Fruit fly (Drosophila melanogaster) whole organism, wandering third instar larva: Measurements from ENCODE around the gene RpL24-like.
A peak's percentile ranks its signal among the peaks of the same experiment; 100 is the strongest.

Experiments used
- HLH106 ChIP-seq: fragments of 200-800 bp; optimal IDR thresholded peaks from 3 replicates; lab custom pipeline; 2019; ENCODE audit warnings: missing biosample characterization, mild to moderate bottlenecking, missing genetic modification characterization, moderate library complexity
- N ChIP-seq: fragments of >200 bp; optimal IDR thresholded peaks from 2 replicates; lab custom pipeline; 2018; ENCODE audit warnings: missing biosample characterization, missing external identifiers, missing genetic modification characterization
- Vsx2 ChIP-seq: fragments of 200-300, 225-300 bp; sonication (Bioruptor generic); optimal IDR thresholded peaks from 2 replicates; lab custom pipeline; 2018; ENCODE audit warnings: missing biosample characterization, missing genetic modification characterization; ENCODE audit not compliant: partially characterized antibody
- foxo ChIP-seq, 2 experiments: fragments of 200-800 bp; sonication (Bioruptor generic); optimal IDR thresholded peaks; 2 replicates in 1 of 2; 3 replicates in 1 of 2; lab custom pipeline; 2016 to 2017; ENCODE audit warnings: missing biosample characterization in 2 of 2, missing genetic modification characterization in 2 of 2
- lola ChIP-seq: fragments of >200 bp; optimal IDR thresholded peaks from 2 replicates; lab custom pipeline; 2017; ENCODE audit warnings: missing biosample characterization, missing genetic modification characterization
- pan ChIP-seq: fragments of >200 bp; optimal IDR thresholded peaks from 2 replicates; lab custom pipeline; 2017
- woc ChIP-seq: sonication (Bioruptor generic); optimal IDR thresholded peaks from 2 replicates; lab custom pipeline; 2016; ENCODE audit warnings: missing biosample characterization, mild to moderate bottlenecking, missing genetic modification characterization

DNA sequence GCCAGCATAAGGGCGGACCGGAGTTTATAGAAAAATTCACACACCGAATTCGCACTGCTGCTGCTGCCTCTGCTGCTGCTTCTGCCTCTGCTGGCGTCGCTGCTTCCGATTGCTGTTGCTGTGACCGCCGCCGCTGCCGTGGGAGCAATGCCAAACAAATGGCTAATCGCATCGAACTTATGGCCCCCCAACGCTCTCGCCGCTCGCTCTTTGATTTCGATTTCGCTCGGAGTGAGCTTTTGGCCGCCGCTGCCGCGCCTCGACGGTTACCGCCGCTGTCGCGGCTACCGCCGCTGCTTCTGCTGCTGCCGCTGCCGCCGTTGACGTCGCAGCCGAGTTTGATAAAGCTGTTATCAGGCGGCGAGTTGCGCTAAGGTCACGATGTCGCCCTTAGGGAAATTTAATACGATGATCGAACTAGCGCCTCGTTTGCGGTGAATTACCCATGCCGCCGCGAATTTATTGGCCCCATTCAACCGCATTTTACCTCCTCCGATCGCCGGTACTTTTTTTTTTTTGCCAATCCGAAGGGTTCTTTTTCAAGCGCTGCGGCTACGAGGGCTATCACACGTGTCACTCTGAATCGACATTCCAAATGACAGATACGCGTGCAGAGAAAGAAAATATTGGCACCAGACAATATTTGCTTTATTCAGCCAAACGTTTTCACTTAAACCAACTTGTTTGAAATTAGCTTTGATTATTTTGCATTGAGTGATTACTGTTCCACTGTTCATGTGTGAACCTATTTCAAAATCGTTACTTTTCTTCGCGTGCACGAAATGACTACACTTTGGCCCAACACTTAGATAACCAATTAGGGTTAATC is 26.9 kb upstream of the RpL24-like start:
- TF ChIP-seq N (GFP tag; lab: Kevin White, UChicago) (no peak), foxo (GFP tag; optimal IDR thresholded peaks at IDR 0.05; lab: Kevin White, UChicago) (peak in 1 of 2 experiments; percentile 36), lola (no peak), HLH106 (tag; lab: Kevin White, UChicago) (peak; percentile 22), woc (GFP tag; lab: Kevin White, UChicago) (no peak), pan (lab: Kevin White, UChicago) (no peak), Vsx2 (no peak)
